Fruit fly (Drosophila melanogaster) whole organism, prepupa: ENCODE measurements around the gene CG6650.

Experiments used
- CG10669 ChIP-seq: fragments of 200-800 bp; sonication (Bioruptor generic); optimal IDR thresholded peaks from 3 replicates; lab custom pipeline; 2018; ENCODE audit warnings: missing biosample characterization, mild to moderate bottlenecking, missing genetic modification characterization, moderate library complexity
- CG6854 ChIP-seq: fragments of 200-800 bp; sonication (Bioruptor generic); optimal IDR thresholded peaks from 2 replicates; lab custom pipeline; 2017; ENCODE audit warnings: missing biosample characterization, mild to moderate bottlenecking, missing genetic modification characterization
- Eip93F ChIP-seq: fragments of 200-800 bp; sonication (Bioruptor generic); optimal IDR thresholded peaks from 2 replicates; lab custom pipeline; 2016; ENCODE audit warnings: missing biosample characterization, mild to moderate bottlenecking, missing genetic modification characterization
- Ets96B ChIP-seq: fragments of 200-800 bp; optimal IDR thresholded peaks from 2 replicates; lab custom pipeline; 2019; ENCODE audit warnings: missing biosample characterization, mild to moderate bottlenecking, missing genetic modification characterization, moderate library complexity
- Sox102F ChIP-seq: fragments of 200-800 bp; sonication (Bioruptor generic); optimal IDR thresholded peaks from 2 replicates; lab custom pipeline; 2016; ENCODE audit warnings: missing biosample characterization, mild to moderate bottlenecking, missing genetic modification characterization

DNA sequence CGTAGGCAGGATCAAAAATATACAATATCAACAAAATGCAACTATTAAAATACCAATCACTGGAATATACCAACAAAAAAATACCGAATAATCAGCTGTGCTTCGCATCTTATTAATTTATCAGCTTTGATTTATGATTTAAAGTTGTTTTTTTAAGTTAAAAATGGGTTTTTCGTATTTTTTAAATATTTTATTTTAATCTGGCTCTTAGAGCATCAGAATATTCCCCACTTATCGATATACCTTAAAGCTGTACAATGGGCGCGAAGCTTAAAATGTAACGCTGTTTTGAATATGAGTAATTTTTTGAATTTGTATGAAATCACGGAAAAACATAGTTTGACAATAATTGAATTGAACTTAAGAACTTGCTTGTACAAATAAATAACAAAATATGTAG, 32.0 kb upstream of the CG6650 start, which contains the start of gene CG17359:
- TF ChIP-seq Eip93F (GFP tag; lab: Kevin White, UChicago) (no peak), CG6854 (no peak), Sox102F (GFP tag; lab: Kevin White, UChicago) (no peak), Ets96B (tag; lab: Kevin White, UChicago) (no peak), CG10669 (GFP tag; lab: Kevin White, UChicago) (no peak)
